Fruit fly (Drosophila melanogaster) whole organism: ENCODE results near the gene CG1640.

Experiments
- EcR ChIP-seq, 2 experiments: fragments of >200 bp; optimal IDR thresholded peaks; 2 replicates each; lab custom pipeline; 2017; ENCODE audit warnings: missing biosample characterization in 2 of 2, missing genetic modification characterization in 2 of 2, missing genetic modification reagents in 2 of 2
- pan ChIP-seq: fragments of >200 bp; optimal IDR thresholded peaks from 2 replicates; lab custom pipeline; 2017
- psq ChIP-seq: fragments of >200 bp; optimal IDR thresholded peaks from 2 replicates; lab custom pipeline; 2017
- usp ChIP-seq: fragments of >200 bp; optimal IDR thresholded peaks from 2 replicates; lab custom pipeline; 2017; ENCODE audit warnings: missing biosample characterization, missing genetic modification characterization, mixed read lengths

DNA sequence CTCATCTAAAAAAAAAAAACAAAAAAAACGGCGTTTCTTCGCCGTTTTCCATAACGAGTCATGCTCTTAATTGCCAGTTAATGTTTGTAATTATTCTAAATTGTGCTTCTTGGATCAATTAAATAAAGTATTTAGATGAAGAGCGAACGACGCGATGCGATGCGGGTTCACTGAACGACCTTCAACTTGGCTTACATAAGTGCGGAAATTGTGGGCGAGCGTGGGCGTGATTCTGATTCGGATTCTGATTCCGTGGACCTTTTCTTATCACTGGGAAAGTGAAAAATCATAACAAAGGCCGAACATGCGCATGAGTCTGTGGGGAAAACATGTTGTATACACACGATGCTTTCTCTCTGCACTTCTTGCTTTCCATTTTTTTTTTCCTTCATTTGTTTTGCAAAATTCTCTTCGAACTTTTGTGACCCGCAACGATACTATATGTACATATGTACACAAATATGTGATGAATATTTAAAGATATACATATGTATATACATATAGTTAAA, 5.1 kb downstream of the CG1640 start:
- no peak for TF ChIP-seq usp (GFP tag; lab: Kevin White, UChicago)
- TF ChIP-seq psq (lab: Kevin White, UChicago) = no peak
- no peak for TF ChIP-seq pan (lab: Kevin White, UChicago)
- TF ChIP-seq EcR (GFP tag; optimal IDR thresholded peaks at IDR 0.05; lab: Kevin White, UChicago) = no peak
